Fruit fly (Drosophila melanogaster) whole organism, pupa: Measurements from ENCODE around the gene CG1943.

Source experiments
- CG10348 ChIP-seq: fragments of 200-800 bp; sonication (Bioruptor generic); IDR thresholded peaks from 2 replicates; pipeline ENCODE4 v1.3.6; 2022; ENCODE audit warnings: missing biosample characterization, missing genetic modification characterization
- CG12605 ChIP-seq: fragments of 200-800 bp; sonication (Bioruptor generic); IDR thresholded peaks from 2 replicates; pipeline ENCODE4 v1.3.6; 2022; ENCODE audit warnings: missing biosample characterization, missing genetic modification characterization
- CG13204 ChIP-seq: fragments of 200-800 bp; sonication (Bioruptor generic); optimal IDR thresholded peaks from 2 replicates; lab custom pipeline; 2018; ENCODE audit warnings: missing biosample characterization, mild to moderate bottlenecking, missing genetic modification characterization, moderate library complexity
- CG14655 ChIP-seq: fragments of 200-800 bp; sonication (Bioruptor generic); optimal IDR thresholded peaks from 3 replicates; lab custom pipeline; 2017; ENCODE audit warnings: mild to moderate bottlenecking, missing biosample characterization, missing genetic modification reagents, missing genetic modification characterization
- CG15710 ChIP-seq: fragments of 200-800 bp; sonication (Bioruptor generic); optimal IDR thresholded peaks from 2 replicates; lab custom pipeline; 2018; ENCODE audit warnings: missing biosample characterization, mild to moderate bottlenecking, missing genetic modification characterization, moderate library complexity
- CG17806 ChIP-seq: fragments of 200-800 bp; sonication (Bioruptor generic); optimal IDR thresholded peaks from 2 replicates; lab custom pipeline; 2018; ENCODE audit warnings: missing biosample characterization, mild to moderate bottlenecking, missing genetic modification characterization, moderate library complexity
- CG32121 ChIP-seq: fragments of 200-800 bp; sonication (Bioruptor generic); IDR thresholded peaks from 2 replicates; pipeline ENCODE4 v1.3.6; 2022; ENCODE audit warnings: missing biosample characterization, missing genetic modification characterization
- CG34367 ChIP-seq: fragments of 200-800 bp; sonication (Bioruptor generic); optimal IDR thresholded peaks from 2 replicates; lab custom pipeline; 2018; ENCODE audit warnings: missing biosample characterization, mild to moderate bottlenecking, missing genetic modification characterization
- CG4496 ChIP-seq: fragments of 200-800 bp; sonication (Bioruptor generic); IDR thresholded peaks from 3 replicates; pipeline ENCODE4 v1.3.6; 2022; ENCODE audit warnings: missing biosample characterization, missing genetic modification characterization
- CG8159 ChIP-seq: fragments of 200-800 bp; sonication (Bioruptor generic); optimal IDR thresholded peaks from 3 replicates; lab custom pipeline; 2018; ENCODE audit warnings: missing biosample characterization, mild to moderate bottlenecking, missing genetic modification characterization, moderate library complexity
- CG8301 ChIP-seq: fragments of 200-800 bp; sonication (Bioruptor generic); optimal IDR thresholded peaks from 2 replicates; lab custom pipeline; 2018; ENCODE audit warnings: missing biosample characterization, mild to moderate bottlenecking, missing genetic modification characterization
- CG9948 ChIP-seq: fragments of 200-800 bp; sonication (Bioruptor generic); optimal IDR thresholded peaks from 2 replicates; lab custom pipeline; 2018; ENCODE audit warnings: missing biosample characterization, mild to moderate bottlenecking, missing genetic modification characterization, moderate library complexity
- D1 ChIP-seq: fragments of 200-800 bp; sonication (Bioruptor generic); optimal IDR thresholded peaks from 2 replicates; lab custom pipeline; 2018; ENCODE audit warnings: missing biosample characterization, mild to moderate bottlenecking, missing genetic modification characterization, moderate library complexity
- EcR ChIP-seq: fragments of 200-800 bp; sonication (Bioruptor generic); optimal IDR thresholded peaks from 3 replicates; lab custom pipeline; 2019; ENCODE audit warnings: missing biosample characterization, missing genetic modification characterization, mild to moderate bottlenecking, moderate library complexity, missing genetic modification reagents
- Ets98B ChIP-seq: fragments of 200-800 bp; sonication (Bioruptor generic); IDR thresholded peaks from 2 replicates; pipeline ENCODE4 v1.3.6; 2022; ENCODE audit warnings: missing biosample characterization, missing genetic modification characterization
- Pif1A ChIP-seq: fragments of 200-800 bp; sonication (Bioruptor generic); optimal IDR thresholded peaks from 3 replicates; lab custom pipeline; 2016; ENCODE audit warnings: missing biosample characterization, missing genetic modification characterization
- Pif1B ChIP-seq: fragments of 200-800 bp; sonication (Bioruptor generic); optimal IDR thresholded peaks from 3 replicates; lab custom pipeline; 2016; ENCODE audit warnings: missing biosample characterization, missing genetic modification characterization
- Snoo ChIP-seq: fragments of 200-800 bp; sonication (Bioruptor generic); optimal IDR thresholded peaks from 3 replicates; lab custom pipeline; 2017; ENCODE audit warnings: missing biosample characterization, mild to moderate bottlenecking, missing genetic modification characterization, inconsistent platforms
- fd96Ca ChIP-seq: fragments of 200-800 bp; sonication (Bioruptor generic); IDR thresholded peaks from 3 replicates; pipeline ENCODE4 v1.3.6; 2022; ENCODE audit warnings: missing biosample characterization, missing genetic modification characterization
- gl ChIP-seq: fragments of 200-800 bp; sonication (Bioruptor generic); optimal IDR thresholded peaks from 2 replicates; lab custom pipeline; 2018; ENCODE audit warnings: missing biosample characterization, mild to moderate bottlenecking, missing genetic modification characterization
- rn ChIP-seq: fragments of 200-800 bp; sonication (Bioruptor generic); IDR thresholded peaks from 2 replicates; pipeline ENCODE4 v1.3.6; 2022; ENCODE audit warnings: missing biosample characterization, missing genetic modification characterization

The CG1943 gene

DNA sequence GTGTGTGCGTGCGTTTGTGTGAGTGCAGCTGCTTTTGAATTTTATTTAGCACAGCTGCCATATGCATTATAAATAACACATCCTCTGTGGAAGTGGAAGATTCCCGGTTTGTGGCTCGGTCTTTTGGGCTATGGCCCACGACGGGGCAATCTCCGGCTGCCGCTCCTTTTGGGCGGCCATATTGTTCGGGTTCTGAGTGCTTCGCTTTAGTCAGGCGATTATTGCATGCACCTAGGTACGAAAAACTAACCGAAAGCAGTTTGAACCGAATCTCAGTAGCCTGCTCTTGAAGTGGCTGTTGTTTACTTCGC is 411 bp downstream of the CG1943 start:
- no peak for TF ChIP-seq CG9948
- no peak for TF ChIP-seq rn (GFP tag; lab: Robert Waterston, UW)

DNA sequence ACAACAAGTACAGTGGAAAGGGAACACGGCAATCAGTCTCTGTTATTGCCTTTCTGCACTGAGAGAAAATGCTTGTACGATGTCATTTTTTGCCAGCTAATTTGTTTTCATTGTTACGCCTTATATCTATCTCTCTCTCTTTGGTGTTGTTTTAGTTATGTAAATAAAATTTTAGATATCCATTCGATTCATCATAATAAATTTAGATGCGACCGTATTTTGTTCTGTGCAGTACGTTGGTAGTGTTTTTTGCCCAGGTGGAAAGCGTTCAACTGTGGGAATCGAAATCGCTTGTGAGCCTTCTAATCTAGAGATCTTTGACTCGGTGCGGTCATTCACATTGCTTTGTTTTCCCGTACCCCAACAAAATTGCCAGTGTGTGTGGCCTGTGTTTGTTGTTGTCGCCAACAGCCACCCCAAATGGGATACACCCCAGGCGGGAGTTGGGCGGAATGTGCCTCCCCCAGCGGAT is 1.1 kb downstream of the CG1943 start:
- TF ChIP-seq CG9948 (peak; percentile 90), Snoo (tag; lab: Kevin White, UChicago) (peak; percentile 93), EcR (peak; percentile 94), Ets98B (GFP tag; lab: Robert Waterston, UW) (no peak), CG15710 (peak; percentile 89), CG12605 (GFP tag; lab: Robert Waterston, UW) (no peak), CG17806 (peak; percentile 92), D1 (tag; lab: Kevin White, UChicago) (no peak), Pif1B (peak; percentile 93), CG8159 (peak; percentile 91), CG34367 (peak; percentile 89), CG8301 (tag; lab: Kevin White, UChicago) (peak; percentile 91), Pif1A (GFP tag; lab: Kevin White, UChicago) (peak; percentile 93), rn (GFP tag; lab: Robert Waterston, UW) (no peak), CG4496 (GFP tag; lab: Robert Waterston, UW) (no peak), CG13204 (GFP tag; lab: Kevin White, UChicago) (no peak), CG32121 (GFP tag; lab: Robert Waterston, UW) (no peak), CG14655 (GFP tag; lab: Kevin White, UChicago) (peak; percentile 92), gl (peak; percentile 82)

DNA sequence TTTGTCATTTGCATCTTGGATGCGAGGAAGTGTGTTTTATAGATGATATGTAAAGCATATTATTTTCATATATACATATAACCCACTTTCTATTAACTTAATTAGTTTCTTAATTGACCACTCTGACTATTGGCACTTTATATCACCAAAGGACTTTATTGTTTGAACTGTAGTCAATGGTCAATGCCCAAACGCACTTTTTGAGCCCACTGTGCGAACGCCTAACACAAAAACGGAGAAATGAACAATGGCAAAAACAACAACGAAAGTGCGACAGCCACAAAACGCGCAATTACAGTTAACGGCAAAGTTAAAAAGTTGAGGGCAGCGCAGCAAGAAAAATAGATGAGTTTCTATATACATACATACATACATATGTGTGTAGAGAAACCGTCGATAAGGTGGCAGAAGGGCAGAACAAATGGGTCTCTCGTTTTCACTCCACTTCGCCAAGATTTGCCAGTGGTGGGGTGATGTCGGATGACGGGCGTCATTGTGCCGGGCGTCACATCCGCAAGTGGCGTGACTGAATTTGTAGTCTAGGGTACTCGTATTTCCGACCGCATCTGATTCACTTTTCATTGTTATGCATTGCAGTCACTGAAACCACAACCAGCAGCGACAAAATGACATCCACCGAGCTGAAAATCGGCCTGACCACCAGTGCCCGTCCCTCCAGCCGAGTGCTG is 1.8 kb downstream of the CG1943 start:
- TF ChIP-seq CG8301 (tag; lab: Kevin White, UChicago) (peak; percentile 35), Pif1B (no peak), fd96Ca (GFP tag; lab: Robert Waterston, UW) (no peak), CG12605 (GFP tag; lab: Robert Waterston, UW) (no peak), CG9948 (no peak), CG14655 (GFP tag; lab: Kevin White, UChicago) (no peak), CG10348 (GFP tag; lab: Robert Waterston, UW) (no peak), CG17806 (peak; percentile 19), EcR (no peak), CG32121 (GFP tag; lab: Robert Waterston, UW) (no peak), gl (no peak), Pif1A (GFP tag; lab: Kevin White, UChicago) (no peak), D1 (tag; lab: Kevin White, UChicago) (no peak), CG4496 (GFP tag; lab: Robert Waterston, UW) (no peak)

DNA sequence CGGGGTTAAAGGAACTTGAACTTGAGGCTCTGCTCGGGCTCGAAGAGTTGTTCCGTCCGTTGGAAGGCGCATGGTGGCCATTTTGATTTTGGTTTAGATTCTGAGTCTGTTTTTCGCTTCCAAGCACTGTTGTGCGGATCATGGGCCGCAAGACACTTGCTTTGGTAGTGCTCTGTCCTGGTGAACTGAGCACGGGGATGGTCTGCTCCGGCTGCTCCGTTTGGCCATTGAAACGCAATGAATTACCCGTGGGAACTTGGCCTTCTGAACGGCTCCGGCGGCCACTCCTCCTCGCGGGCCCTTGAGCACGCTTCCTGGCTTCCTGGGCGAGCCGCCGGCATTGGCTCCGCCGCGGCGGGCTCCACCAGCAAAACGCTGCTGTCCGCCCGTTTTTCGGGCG is 5.1 kb downstream of the CG1943 start:
- TF ChIP-seq Snoo (tag; lab: Kevin White, UChicago): no peak
- TF ChIP-seq fd96Ca (GFP tag; lab: Robert Waterston, UW): no peak

DNA sequence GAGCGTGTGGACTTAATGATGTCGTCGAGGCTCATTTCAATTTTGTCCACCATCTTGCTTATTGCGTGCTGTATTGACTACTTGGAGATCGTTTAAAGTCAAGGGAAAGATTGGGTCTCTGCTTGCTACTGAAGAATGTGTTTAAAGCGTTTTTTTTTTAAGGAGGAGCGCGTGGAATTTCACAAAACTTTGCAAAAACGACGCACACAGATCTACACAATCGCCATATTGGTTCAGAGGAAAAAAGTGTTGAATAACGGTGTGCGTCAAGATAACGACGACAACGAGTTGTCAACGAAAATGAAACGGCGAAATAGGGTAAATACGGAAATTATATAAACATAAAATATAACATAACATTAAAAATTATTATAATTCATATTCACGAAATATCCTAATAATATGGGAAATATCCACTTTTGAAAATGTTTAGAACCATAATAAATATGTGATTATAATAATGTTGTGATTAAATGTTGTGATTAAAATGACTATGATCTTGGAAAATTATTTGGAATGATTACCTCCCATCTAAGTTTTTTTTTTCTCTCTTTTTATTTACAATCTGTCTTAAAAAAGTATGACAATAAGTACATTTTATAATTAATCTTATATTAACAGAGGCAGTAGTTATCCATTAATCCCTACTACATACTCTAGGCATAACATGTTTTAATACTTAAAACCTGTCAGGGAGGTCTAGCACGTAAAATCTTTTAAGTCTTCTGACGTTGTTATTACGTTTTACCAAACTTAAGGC is 5.7 kb downstream of the CG1943 start, which contains the start of gene Ref1:
Gene Ref1 (minus strand): TSS at position 231 of the 760 bp plus-strand sequence.
- TF ChIP-seq CG13204 (GFP tag; lab: Kevin White, UChicago) (no peak), CG12605 (GFP tag; lab: Robert Waterston, UW) (no peak), CG10348 (GFP tag; lab: Robert Waterston, UW) (no peak), CG4496 (GFP tag; lab: Robert Waterston, UW) (no peak), fd96Ca (GFP tag; lab: Robert Waterston, UW) (no peak), CG32121 (GFP tag; lab: Robert Waterston, UW) (no peak), D1 (tag; lab: Kevin White, UChicago) (no peak), CG17806 (no peak), EcR (no peak), Snoo (tag; lab: Kevin White, UChicago) (no peak)

DNA sequence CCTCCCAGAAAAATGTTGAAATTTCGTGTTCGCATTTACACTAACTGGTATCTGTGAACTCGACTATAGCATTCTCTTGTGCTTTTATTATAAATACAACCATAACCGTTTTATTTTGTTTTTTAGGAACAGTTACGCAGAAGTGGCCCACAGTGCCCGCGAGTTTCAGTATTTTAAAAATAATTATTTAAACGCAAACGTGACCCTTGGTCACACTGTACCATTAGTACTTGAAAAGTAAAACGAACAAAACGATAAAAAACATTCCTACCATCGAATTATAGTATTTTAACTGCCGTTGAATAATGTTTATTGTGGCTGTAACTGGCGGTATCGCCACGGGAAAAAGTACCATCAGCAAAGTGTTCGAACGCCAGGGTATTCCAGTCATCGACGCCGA is 7.3 kb downstream of the CG1943 start, which contains the start of gene Dpck:
Gene Dpck (plus strand): TSS at position 211 of the 400 bp plus-strand sequence.
- TF ChIP-seq fd96Ca (GFP tag; lab: Robert Waterston, UW) (0 out of 3 replicates have a peak, but pooled peaks have one; percentile 38), CG13204 (GFP tag; lab: Kevin White, UChicago) (no peak), CG8301 (tag; lab: Kevin White, UChicago) (peak; percentile 22), CG32121 (GFP tag; lab: Robert Waterston, UW) (peak; percentile 28; the same call in 1 of the 2 replicates), CG12605 (GFP tag; lab: Robert Waterston, UW) (peak; percentile 59; the same call in 1 of the 2 replicates), CG8159 (peak; percentile 48), Snoo (tag; lab: Kevin White, UChicago) (peak; percentile 33), rn (GFP tag; lab: Robert Waterston, UW) (no peak), CG15710 (peak; percentile 22), CG4496 (GFP tag; lab: Robert Waterston, UW) (peak; percentile 57), Pif1B (peak; percentile 14), CG17806 (peak; percentile 19), CG34367 (peak; percentile 31), CG14655 (GFP tag; lab: Kevin White, UChicago) (no peak), Pif1A (GFP tag; lab: Kevin White, UChicago) (no peak), D1 (tag; lab: Kevin White, UChicago) (no peak), Ets98B (GFP tag; lab: Robert Waterston, UW) (peak; percentile 60), gl (peak; percentile 71), EcR (no peak), CG10348 (GFP tag; lab: Robert Waterston, UW) (no peak), CG9948 (no peak)
